Worm (Caenorhabditis elegans): Measurements from ENCODE around the gene srh-89.

Gene srh-89

DNA sequence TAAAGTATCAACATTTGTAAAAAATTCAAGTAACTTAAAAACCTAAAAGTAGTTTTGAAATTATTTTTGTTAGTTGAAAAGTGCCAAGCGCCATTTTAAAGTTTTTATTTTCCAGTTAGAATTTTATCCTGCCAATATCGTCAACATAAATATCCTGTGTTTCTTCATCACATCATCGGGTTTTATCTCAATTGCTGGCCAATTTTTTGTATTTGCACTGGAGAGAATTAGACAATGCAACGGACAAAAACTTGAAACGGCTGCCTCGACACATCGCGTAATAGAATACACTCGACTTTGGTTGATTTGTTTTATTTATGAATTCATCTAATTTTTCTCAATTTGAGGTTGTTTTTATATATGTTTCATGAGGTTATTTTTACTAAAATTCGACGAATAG lies 9.6 kb downstream of the srh-89 start, which contains the start of gene F25E5.2:
F25E5.2 (plus strand) TSS at position 301 of the 400 bp plus-strand sequence.
- TF ChIP-seq nhr-76 (tag; optimal IDR thresholded peaks at IDR 0.05) (no peak), F26F4.8 (GFP tag; conservative IDR thresholded peaks at IDR 0.05) (no peak), Y75B8A.6 (GFP tag; IDR thresholded peaks at IDR 0.05) (no peak), spr-1 (tag; optimal IDR thresholded peaks at IDR 0.05) (no peak), lin-15B (tag; optimal IDR thresholded peaks at IDR 0.05) (no peak), ama-1 (optimal IDR thresholded peaks at IDR 0.05) (no peak), lin-13 (GFP tag; optimal IDR thresholded peaks at IDR 0.05) (no peak), nhr-25 (tag; optimal IDR thresholded peaks at IDR 0.05; ENCODE audit: borderline replicate concordance, insufficient read depth) (no peak), mes-2 (tag; optimal IDR thresholded peaks at IDR 0.05; ENCODE audit: poor library complexity, severe bottlenecking) (no peak), daf-8 (GFP tag; IDR thresholded peaks at IDR 0.05) (no peak), Y48G9A.11 (GFP tag; IDR thresholded peaks at IDR 0.05) (no peak), nhr-10 (tag; optimal IDR thresholded peaks at IDR 0.05) (no peak)

DNA sequence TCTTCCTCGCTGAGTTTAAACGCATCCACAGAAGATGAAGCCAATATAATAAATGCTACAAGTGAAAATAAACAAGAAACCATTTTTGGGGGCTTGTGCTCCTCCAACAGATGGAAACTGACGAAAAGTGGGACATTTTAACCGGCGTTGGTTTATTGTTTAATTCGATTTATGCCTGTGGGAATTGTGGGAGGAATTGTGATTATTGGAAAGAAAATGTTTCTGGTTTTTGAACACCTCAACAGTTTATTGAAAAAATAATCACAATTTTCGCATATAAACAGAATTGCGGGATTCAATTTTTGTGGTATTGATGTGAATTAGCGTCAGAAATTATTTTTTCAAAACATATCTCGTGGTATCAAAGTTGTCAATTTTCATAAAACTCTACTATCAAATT lies 10.4 kb downstream of the srh-89 start, which contains the start of gene try-8:
try-8 (minus strand) TSS at position 101 of the 400 bp plus-strand sequence.
- no peak for TF ChIP-seq R02D3.7 (tag; optimal IDR thresholded peaks at IDR 0.05)
- TF ChIP-seq arid-1 (GFP tag; conservative IDR thresholded peaks at IDR 0.05): no peak
- TF ChIP-seq ceh-20 (GFP tag; IDR thresholded peaks at IDR 0.05): no peak
- TF ChIP-seq lin-39 (tag; optimal IDR thresholded peaks at IDR 0.05): no peak
- no peak for TF ChIP-seq Y48G9A.11 (GFP tag; IDR thresholded peaks at IDR 0.05)
- TF ChIP-seq snpc-1.2 (GFP tag; IDR thresholded peaks at IDR 0.05): no peak
- no peak for TF ChIP-seq mxl-3 (GFP tag; optimal IDR thresholded peaks at IDR 0.05)
- no peak for TF ChIP-seq F44E2.7 (GFP tag; IDR thresholded peaks at IDR 0.05)
- no peak for TF ChIP-seq unc-130 (GFP tag; optimal IDR thresholded peaks at IDR 0.05)
- no peak for TF ChIP-seq nhr-237 (tag; optimal IDR thresholded peaks at IDR 0.05)
- no peak for TF ChIP-seq ctbp-1 (GFP tag; IDR thresholded peaks at IDR 0.05)
- TF ChIP-seq ceh-28 (tag; optimal IDR thresholded peaks at IDR 0.05): no peak
- no peak for TF ChIP-seq mdl-1 (tag; optimal IDR thresholded peaks at IDR 0.05)
- TF ChIP-seq ztf-7 (tag; optimal IDR thresholded peaks at IDR 0.05): no peak
- TF ChIP-seq spr-1 (tag; optimal IDR thresholded peaks at IDR 0.05): no peak
- TF ChIP-seq lir-3 (tag; optimal IDR thresholded peaks at IDR 0.05): no peak
- TF ChIP-seq aha-1 (tag): no peak
- TF ChIP-seq hlh-30 (tag; optimal IDR thresholded peaks at IDR 0.05; ENCODE audit: insufficient read depth): no peak

DNA sequence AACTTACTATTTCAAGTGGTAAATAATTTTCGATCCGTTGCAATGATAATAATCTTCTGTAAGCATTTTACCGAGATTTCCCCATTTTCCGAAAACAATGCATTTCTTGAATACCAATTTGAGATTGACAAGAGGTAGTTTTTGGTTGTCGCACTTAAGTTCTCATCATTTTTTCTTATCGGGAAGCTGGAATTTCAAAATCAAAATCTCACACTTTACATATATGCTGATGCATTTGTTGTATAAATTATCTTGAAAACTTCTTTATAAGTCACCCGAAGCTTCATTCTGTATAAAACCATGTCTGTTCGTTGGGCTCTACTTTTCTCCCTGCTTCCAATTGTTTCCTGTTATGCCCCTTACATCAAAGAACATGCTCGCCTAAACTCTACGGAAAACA lies 13.2 kb downstream of the srh-89 start, which contains the start of gene try-11:
try-11 (plus strand) TSS at position 301 of the 400 bp plus-strand sequence.
- TF ChIP-seq nhr-6 (tag; optimal IDR thresholded peaks at IDR 0.05): no peak
- no peak for TF ChIP-seq attf-4 (tag; optimal IDR thresholded peaks at IDR 0.05)
- no peak for TF ChIP-seq nhr-102 (tag; optimal IDR thresholded peaks at IDR 0.05)
- no peak for TF ChIP-seq ceh-82 (tag; optimal IDR thresholded peaks at IDR 0.05)

DNA sequence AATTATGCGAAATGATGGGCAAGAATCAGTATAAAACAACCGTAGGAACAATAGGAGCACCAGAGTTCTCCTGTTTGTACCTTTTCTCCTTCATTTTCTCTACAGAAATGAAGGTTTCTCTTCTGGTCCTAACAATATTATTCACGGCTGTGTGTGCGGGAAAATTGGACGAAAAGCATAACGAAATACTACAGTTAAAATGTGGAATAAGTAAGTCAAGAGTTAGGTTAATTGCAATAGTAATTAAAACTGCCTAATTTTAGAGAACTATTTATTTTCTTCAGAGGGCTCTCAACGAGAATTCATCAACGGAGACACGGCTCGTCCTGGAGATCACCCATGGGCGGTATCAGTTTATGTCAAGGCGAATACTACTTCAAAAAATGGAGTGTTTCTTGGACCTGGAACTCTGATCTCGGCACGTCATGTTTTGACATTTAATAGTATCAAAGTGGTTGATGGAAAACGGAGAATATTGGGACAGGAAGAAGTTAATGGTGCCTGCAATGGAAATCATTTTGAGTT lies 15.2 kb downstream of the srh-89 start, which contains the start of gene try-12:
try-12 (plus strand) TSS at position 51 of the 525 bp plus-strand sequence.
- TF ChIP-seq ces-1 (GFP tag; optimal IDR thresholded peaks at IDR 0.05) (no peak), nhr-237 (tag; optimal IDR thresholded peaks at IDR 0.05) (no peak), ceh-82 (tag; optimal IDR thresholded peaks at IDR 0.05) (no peak), unc-62 (GFP tag; optimal IDR thresholded peaks at IDR 0.05 in 1 of 2) (peak in 1 of 2 experiments; percentile 50), unc-62 (tag; optimal IDR thresholded peaks at IDR 0.05) (no peak), ceh-28 (tag; optimal IDR thresholded peaks at IDR 0.05) (no peak), nhr-10 (tag; optimal IDR thresholded peaks at IDR 0.05) (no peak), dmd-8 (GFP tag; IDR thresholded peaks at IDR 0.05) (no peak), nhr-102 (tag; optimal IDR thresholded peaks at IDR 0.05) (no peak), jun-1 (tag; optimal IDR thresholded peaks at IDR 0.05) (no peak), egl-27 (tag; optimal IDR thresholded peaks at IDR 0.05) (no peak), aha-1 (tag) (peak; percentile 70), skn-1 (tag; optimal IDR thresholded peaks at IDR 0.05) (no peak)
